Worm (Caenorhabditis elegans): ENCODE data around the gene Y7A5A.13.

ce11 chrX:15779503-15779902 lies 5.8 kb downstream of the Y7A5A.13 start:
- TF ChIP-seq scrt-1 (GFP tag; IDR thresholded peaks at IDR 0.05) (no peak), F13C5.2 (tag; optimal IDR thresholded peaks at IDR 0.05) (no peak), hnd-1 (tag; optimal IDR thresholded peaks at IDR 0.05) (no peak), ets-7 (tag; optimal IDR thresholded peaks at IDR 0.05) (no peak), tbx-37 (GFP tag; conservative IDR thresholded peaks at IDR 0.05) (no peak), tra-4 (tag; optimal IDR thresholded peaks at IDR 0.05) (no peak), flt-1 (GFP tag; IDR thresholded peaks at IDR 0.05) (no peak), ceh-13 (GFP tag; optimal IDR thresholded peaks at IDR 0.05) (no peak), tbx-11 (GFP tag; IDR thresholded peaks at IDR 0.05) (no peak), ama-1 (optimal IDR thresholded peaks at IDR 0.05) (no peak), aly-1 (tag; optimal IDR thresholded peaks at IDR 0.05) (no peak), pes-1 (GFP tag; IDR thresholded peaks at IDR 0.05) (no peak)

All from whole organism, early embryonic.